Worm (Caenorhabditis elegans) whole organism, L4/young adult: Measurements from ENCODE around the gene F35C5.3.

Experiments used
- W03F9.2 ChIP-seq: fragments of 150-350 bp; optimal IDR thresholded peaks from 2 replicates; lab custom pipeline; 2014; ENCODE audit warnings: missing biosample characterization, missing genetic modification characterization
- dao-5 ChIP-seq: sonication (generic microtip); optimal IDR thresholded peaks from 2 replicates; lab custom pipeline; 2016; ENCODE audit warnings: missing genotype, missing genetic modification characterization, moderate library complexity, missing compliant biosample characterization
- him-1 ChIP-seq: sonication (generic microtip); optimal IDR thresholded peaks from 2 replicates; lab custom pipeline; 2016; ENCODE audit warnings: missing genotype, missing genetic modification reagents, missing genetic modification characterization, missing compliant biosample characterization

DNA sequence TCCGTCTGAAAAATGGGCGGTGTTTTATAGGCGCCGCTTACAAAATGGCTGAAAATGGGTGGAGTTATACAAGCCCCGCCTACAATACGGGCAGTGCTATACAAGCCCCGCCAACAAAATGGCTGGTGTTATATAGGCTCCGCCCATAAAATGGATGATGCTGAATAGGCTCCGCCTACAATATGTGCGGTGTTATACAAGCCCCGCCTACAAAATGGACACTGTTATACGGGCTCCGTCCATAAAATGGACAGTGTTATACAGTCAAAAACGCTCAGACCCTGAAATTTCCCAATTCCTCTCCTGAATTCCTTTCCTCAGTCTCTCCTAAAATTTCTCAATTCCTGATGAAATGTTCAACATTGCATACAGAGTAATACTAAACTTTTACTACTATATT lies 22.5 kb upstream of the F35C5.3 start:
- TF ChIP-seq him-1 (tag; lab: Kevin White, UChicago) (no peak), W03F9.2 (tag; lab: Kevin White, UChicago) (no peak), dao-5 (tag; lab: Kevin White, UChicago) (no peak)
